Worm (Caenorhabditis elegans): Measurements from ENCODE around the gene F55G1.6.

DNA sequence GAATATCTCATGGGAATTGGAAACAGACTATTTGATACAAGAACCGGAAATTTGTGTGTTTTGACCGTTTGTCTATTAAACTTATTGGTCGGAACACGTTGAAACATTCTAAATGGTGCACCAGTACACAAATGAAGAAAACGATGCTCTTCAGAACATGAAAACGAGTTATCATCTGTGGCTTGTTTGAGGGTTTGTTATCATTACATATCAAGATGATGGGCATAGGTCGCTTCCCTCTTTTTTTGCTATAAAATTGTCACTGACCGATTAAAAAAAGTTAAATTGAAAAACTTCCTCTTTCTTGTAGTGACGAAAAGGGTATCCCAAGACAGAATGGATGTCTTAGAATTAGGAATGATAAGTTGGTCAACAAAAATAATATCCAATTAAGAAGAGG is 4.7 kb upstream of the F55G1.6 start:
- TF ChIP-seq rnt-1 (tag; optimal IDR thresholded peaks at IDR 0.05) (no peak), pha-4 (tag; optimal IDR thresholded peaks at IDR 0.05) (no peak), ceh-14 (tag; optimal IDR thresholded peaks at IDR 0.05) (no peak), elt-2 (tag; optimal IDR thresholded peaks at IDR 0.05) (no peak), hlh-8 (tag; optimal IDR thresholded peaks at IDR 0.05) (no peak), lin-11 (tag; optimal IDR thresholded peaks at IDR 0.05) (no peak), hlh-13 (GFP tag; optimal IDR thresholded peaks at IDR 0.05) (no peak), ceh-19 (GFP tag; optimal IDR thresholded peaks at IDR 0.05) (no peak), ets-4 (tag; optimal IDR thresholded peaks at IDR 0.05) (no peak), gmeb-2 (tag; optimal IDR thresholded peaks at IDR 0.05) (no peak)
